Worm (Caenorhabditis elegans) whole organism, L1 larva: Measurements from ENCODE around the gene emb-30.

Source experiments
- lir-3 ChIP-seq: sonication (generic microtip); optimal IDR thresholded peaks from 2 replicates; lab custom pipeline; 2016; ENCODE audit warnings: mild to moderate bottlenecking, missing genetic modification characterization, moderate library complexity, missing compliant biosample characterization; ENCODE audit not compliant: poor library complexity
- lsy-2 ChIP-seq, 2 experiments: fragments of 150-350 bp; optimal IDR thresholded peaks; 2 replicates each; lab custom pipeline; 2014; ENCODE audit warnings: missing biosample characterization in 2 of 2, missing genetic modification characterization in 2 of 2
- sptf-1 ChIP-seq: fragments of 150-350 bp; optimal IDR thresholded peaks from 2 replicates; lab custom pipeline; 2014; ENCODE audit warnings: missing biosample characterization, missing genetic modification characterization
- unc-98 ChIP-seq: fragments of 200-800 bp; sonication (Bioruptor generic); IDR thresholded peaks from 2 replicates; pipeline ENCODE4 v1.3.6; 2022; ENCODE audit warnings: missing genetic modification characterization, missing compliant biosample characterization

- TF ChIP-seq sptf-1 (no peak), lir-3 (no peak), lsy-2 (tag; optimal IDR thresholded peaks at IDR 0.05; lab: Kevin White, UChicago) (no peak), unc-98 (GFP tag; lab: Robert Waterston, UW) (no peak)
Observed at ce11 chrIII:9453962-9454361, 12.7 kb upstream of the emb-30 start, which contains the start of gene F54C8.7.
